Worm (Caenorhabditis elegans) whole organism, early embryonic: ENCODE results near the gene C53C7.3.

ENCODE experiments used
- F13C5.2 ChIP-seq: sonication (generic microtip); optimal IDR thresholded peaks from 2 replicates; lab custom pipeline; 2017; ENCODE audit warnings: mild to moderate bottlenecking, missing genetic modification characterization, inconsistent platforms, missing compliant biosample characterization
- ama-1 ChIP-seq: fragments of 150-350 bp; optimal IDR thresholded peaks from 2 replicates; lab custom pipeline; 2014
- ceh-36 ChIP-seq: sonication (generic microtip); optimal IDR thresholded peaks from 2 replicates; lab custom pipeline; 2016; ENCODE audit warnings: missing genetic modification characterization, inconsistent platforms, missing compliant biosample characterization
- flt-1 ChIP-seq: fragments of 200-800 bp; sonication (Bioruptor generic); IDR thresholded peaks from 2 replicates; pipeline ENCODE4 v1.3.6; 2022; ENCODE audit warnings: missing genetic modification characterization, missing compliant biosample characterization
- hmg-4 ChIP-seq: fragments of 200-800 bp; sonication (Bioruptor generic); optimal IDR thresholded peaks from 2 replicates; lab custom pipeline; 2018; ENCODE audit warnings: mild to moderate bottlenecking, missing genetic modification characterization, missing compliant biosample characterization

ce11 chrX:13005730-13006129 lies 42.6 kb upstream of the C53C7.3 start:
- no peak for TF ChIP-seq ceh-36 (tag; lab: Kevin White, UChicago)
- TF ChIP-seq ama-1 (lab: Kevin White, UChicago) = no peak
- TF ChIP-seq flt-1 = no peak
- TF ChIP-seq F13C5.2 (tag; lab: Kevin White, UChicago) = no peak
- no peak for TF ChIP-seq hmg-4
